Worm (Caenorhabditis elegans) whole organism, L3 larva: ENCODE measurements around the gene Y2H9A.6.

Experiments used
- R02D3.7 ChIP-seq: fragments of 150-350 bp; optimal IDR thresholded peaks from 2 replicates; lab custom pipeline; 2014; ENCODE audit warnings: missing biosample characterization, missing genetic modification characterization
- ama-1 ChIP-seq: fragments of 150-350 bp; optimal IDR thresholded peaks from 2 replicates; lab custom pipeline; 2018
- ceh-16 ChIP-seq: sonication (generic microtip); optimal IDR thresholded peaks from 2 replicates; lab custom pipeline; 2017; ENCODE audit warnings: missing biosample characterization, missing genetic modification characterization
- ceh-28 ChIP-seq: fragments of 150-350 bp; optimal IDR thresholded peaks from 2 replicates; lab custom pipeline; 2014; ENCODE audit warnings: missing biosample characterization, missing genetic modification reagents, missing genetic modification characterization
- ceh-9 ChIP-seq: sonication (generic microtip); optimal IDR thresholded peaks from 2 replicates; lab custom pipeline; 2018; ENCODE audit warnings: missing biosample characterization, missing genetic modification characterization
- egl-27 ChIP-seq: sonication (generic microtip); optimal IDR thresholded peaks from 4 replicates; lab custom pipeline; 2017; ENCODE audit warnings: missing biosample characterization, missing genetic modification reagents, missing genetic modification characterization
- egl-5 ChIP-seq: fragments of 150-350 bp; optimal IDR thresholded peaks from 2 replicates; lab custom pipeline; 2017; ENCODE audit warnings: missing biosample characterization, missing genetic modification reagents, missing genetic modification characterization, inconsistent platforms
- elt-1 ChIP-seq: fragments of 150-350 bp; optimal IDR thresholded peaks from 2 replicates; lab custom pipeline; 2014; ENCODE audit warnings: missing biosample characterization, missing genetic modification characterization
- elt-2 ChIP-seq: sonication (generic microtip); optimal IDR thresholded peaks from 2 replicates; lab custom pipeline; 2016; ENCODE audit warnings: missing genetic modification reagents, mild to moderate bottlenecking, missing genetic modification characterization, missing compliant biosample characterization
- elt-3 ChIP-seq, 3 experiments: fragments of 150-350 bp in 1 of 3; sonication (generic microtip) in 2 of 3; optimal IDR thresholded peaks; 2 replicates in 2 of 3; 4 replicates in 1 of 3; lab custom pipeline; 2014 to 2017; ENCODE audit warnings: missing biosample characterization in 3 of 3, missing genetic modification characterization in 3 of 3
- fkh-10 ChIP-seq: sonication (generic microtip); optimal IDR thresholded peaks from 2 replicates; lab custom pipeline; 2017; ENCODE audit warnings: missing biosample characterization, missing genetic modification reagents, missing genetic modification characterization
- fkh-2 ChIP-seq: fragments of 150-350 bp; optimal IDR thresholded peaks from 2 replicates; lab custom pipeline; 2014; ENCODE audit warnings: missing biosample characterization, missing genetic modification reagents, missing genetic modification characterization
- hmg-11 ChIP-seq: sonication (generic microtip); optimal IDR thresholded peaks from 2 replicates; lab custom pipeline; 2016; ENCODE audit warnings: missing genetic modification characterization, missing compliant biosample characterization
- jun-1 ChIP-seq: fragments of 150-350 bp; optimal IDR thresholded peaks from 2 replicates; lab custom pipeline; 2014; ENCODE audit warnings: missing biosample characterization, missing genetic modification reagents, missing genetic modification characterization
- lin-15B ChIP-seq: fragments of 150-350 bp; optimal IDR thresholded peaks from 2 replicates; lab custom pipeline; 2014; ENCODE audit warnings: missing biosample characterization, missing genetic modification characterization
- lin-39 ChIP-seq: fragments of 150-350 bp; optimal IDR thresholded peaks from 2 replicates; lab custom pipeline; 2018; ENCODE audit warnings: missing biosample characterization, missing genetic modification reagents, missing genetic modification characterization
- lsy-12 ChIP-seq: sonication (generic microtip); optimal IDR thresholded peaks from 2 replicates; lab custom pipeline; 2016; ENCODE audit warnings: mild to moderate bottlenecking, missing genetic modification characterization, missing compliant biosample characterization
- mml-1 ChIP-seq: fragments of 150-350 bp; sonication (generic microtip); optimal IDR thresholded peaks from 3 replicates; lab custom pipeline; 2014; ENCODE audit warnings: missing biosample characterization, missing genetic modification characterization
- nfya-1 ChIP-seq: sonication (generic microtip); optimal IDR thresholded peaks from 2 replicates; lab custom pipeline; 2017; ENCODE audit warnings: missing genetic modification characterization, mild to moderate bottlenecking, missing compliant biosample characterization, antibody characterized with exemption, moderate library complexity; ENCODE audit not compliant: insufficient read depth
- nhr-11 ChIP-seq: fragments of 150-350 bp; optimal IDR thresholded peaks from 2 replicates; lab custom pipeline; 2014; ENCODE audit warnings: missing biosample characterization, missing genetic modification characterization
- nhr-23 ChIP-seq: fragments of 150-350 bp; optimal IDR thresholded peaks from 2 replicates; lab custom pipeline; 2014; ENCODE audit warnings: missing biosample characterization, missing genetic modification reagents, missing genetic modification characterization
- nhr-237 ChIP-seq: fragments of 150-350 bp; optimal IDR thresholded peaks from 2 replicates; lab custom pipeline; 2014; ENCODE audit warnings: missing biosample characterization, missing genetic modification characterization
- nhr-25 ChIP-seq: sonication (generic microtip); optimal IDR thresholded peaks from 2 replicates; lab custom pipeline; 2017; ENCODE audit warnings: missing biosample characterization, missing genetic modification characterization
- nhr-28 ChIP-seq: fragments of 150-350 bp; optimal IDR thresholded peaks from 2 replicates; lab custom pipeline; 2014; ENCODE audit warnings: missing biosample characterization, missing genetic modification characterization
- nhr-43 ChIP-seq: sonication (generic microtip); optimal IDR thresholded peaks from 2 replicates; lab custom pipeline; 2016; ENCODE audit warnings: mild to moderate bottlenecking, missing genetic modification characterization, missing compliant biosample characterization; ENCODE audit not compliant: poor library complexity, severe bottlenecking
- nhr-76 ChIP-seq: fragments of 150-350 bp; sonication (generic microtip); optimal IDR thresholded peaks from 5 replicates; lab custom pipeline; 2014; ENCODE audit warnings: missing biosample characterization, missing genetic modification characterization
- nhr-77 ChIP-seq: fragments of 150-350 bp; optimal IDR thresholded peaks from 2 replicates; lab custom pipeline; 2014; ENCODE audit warnings: missing biosample characterization, missing genetic modification characterization
- pha-4 ChIP-seq: fragments of 150-350 bp; optimal IDR thresholded peaks from 2 replicates; lab custom pipeline; 2014; ENCODE audit warnings: missing biosample characterization, missing genetic modification reagents, missing genetic modification characterization
- pqm-1 ChIP-seq: fragments of 150-350 bp; optimal IDR thresholded peaks from 2 replicates; lab custom pipeline; 2017; ENCODE audit warnings: missing biosample characterization, missing genetic modification characterization, inconsistent platforms
- sea-2 ChIP-seq: fragments of 150-350 bp; sonication (generic microtip); optimal IDR thresholded peaks from 4 replicates; lab custom pipeline; 2014; ENCODE audit warnings: missing biosample characterization, missing genetic modification reagents, missing genetic modification characterization
- snpc-4 ChIP-seq: fragments of 150-350 bp; optimal IDR thresholded peaks from 2 replicates; lab custom pipeline; 2014; ENCODE audit warnings: missing biosample characterization, missing genetic modification characterization
- tbx-2 ChIP-seq: sonication (generic microtip); optimal IDR thresholded peaks from 2 replicates; lab custom pipeline; 2016; ENCODE audit warnings: mild to moderate bottlenecking, missing genetic modification characterization, missing compliant biosample characterization
- unc-39 ChIP-seq: sonication (generic microtip); optimal IDR thresholded peaks from 4 replicates; lab custom pipeline; 2017; ENCODE audit warnings: missing biosample characterization, missing genetic modification characterization
- ztf-11 ChIP-seq: fragments of 150-350 bp; optimal IDR thresholded peaks from 2 replicates; lab custom pipeline; 2014; ENCODE audit warnings: missing biosample characterization, missing genetic modification characterization
- ztf-4 ChIP-seq: fragments of 150-350 bp; optimal IDR thresholded peaks from 2 replicates; lab custom pipeline; 2014; ENCODE audit warnings: missing biosample characterization, missing genetic modification characterization

Y2H9A.6 gene

ce11 chrV:13437473-13438074 lies 6.1 kb upstream of the Y2H9A.6 start, which contains the start of gene mes-4:
mes-4 (minus strand) TSS chrV:13437545.
- no peak for TF ChIP-seq mml-1 (tag; lab: Kevin White, UChicago)
- TF ChIP-seq R02D3.7 (tag; lab: Kevin White, UChicago), result no peak
- TF ChIP-seq lin-15B (tag; lab: Kevin White, UChicago), result peak; percentile 38
- no peak for TF ChIP-seq nhr-28
- TF ChIP-seq nfya-1 (tag; lab: Kevin White, UChicago), result peak; percentile 91

DNA sequence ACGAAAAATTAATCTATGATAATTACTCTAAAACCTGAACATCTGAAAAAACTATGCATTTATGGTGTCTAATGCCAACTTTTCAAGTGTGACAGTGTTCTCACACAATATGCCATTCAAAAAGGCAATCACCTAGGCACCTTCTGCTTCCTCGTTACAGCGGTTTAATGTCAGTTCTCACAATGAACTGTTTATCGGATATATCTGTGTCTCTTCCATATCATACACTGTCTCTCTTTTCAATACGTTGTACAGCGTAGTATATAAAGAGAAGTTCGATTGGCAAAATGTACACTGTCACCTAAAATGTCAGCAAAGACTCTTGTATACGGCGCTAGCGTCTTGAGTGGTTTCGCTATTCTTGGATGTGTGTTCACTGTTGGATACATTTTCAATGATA lies 2.0 kb upstream of the Y2H9A.6 start, which contains the start of gene col-162:
col-162 (plus strand) TSS at position 301 of the 400 bp plus-strand sequence.
- TF ChIP-seq fkh-10 (no peak), ama-1 (lab: Kevin White, UChicago) (no peak), lsy-12 (tag; lab: Kevin White, UChicago) (no peak), tbx-2 (tag; lab: Kevin White, UChicago) (no peak), unc-39 (tag; lab: Kevin White, UChicago) (no peak), nhr-28 (no peak)

DNA sequence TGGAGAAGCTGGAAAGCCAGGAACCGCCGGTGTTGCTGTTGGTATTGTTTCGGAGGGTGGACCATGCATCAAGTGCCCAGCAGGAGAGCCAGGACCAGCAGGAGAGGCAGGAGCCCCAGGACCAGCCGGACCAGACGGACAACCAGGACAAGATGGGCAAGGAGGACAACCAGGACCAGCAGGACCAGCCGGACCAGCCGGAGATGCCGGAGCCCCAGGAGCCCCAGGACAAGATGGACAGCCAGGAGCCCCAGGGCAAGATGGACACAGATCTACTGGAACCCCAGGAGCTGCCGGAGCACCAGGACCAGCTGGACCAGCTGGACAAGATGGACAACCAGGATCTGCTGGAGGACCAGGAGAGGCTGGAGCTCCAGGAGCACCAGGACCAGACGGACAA lies 816 bp upstream of the Y2H9A.6 start:
- TF ChIP-seq unc-39 (tag; lab: Kevin White, UChicago) (no peak), lin-15B (tag; lab: Kevin White, UChicago) (no peak), nhr-77 (tag; lab: Kevin White, UChicago) (no peak), ama-1 (lab: Kevin White, UChicago) (no peak), hmg-11 (no peak), nfya-1 (tag; lab: Kevin White, UChicago) (no peak)

ce11 chrV:13445229-13445949 lies 1.8 kb downstream of the Y2H9A.6 start, which contains the start of gene Y2H9A.4:
Y2H9A.4 (plus strand) TSS chrV:13445899.
- TF ChIP-seq elt-2 (tag; lab: Kevin White, UChicago) (peak; percentile 54), jun-1 (tag; lab: Kevin White, UChicago) (peak; percentile 67), pha-4 (tag; lab: Kevin White, UChicago) (peak; percentile 22), elt-1 (tag; lab: Kevin White, UChicago) (peak; percentile 72), hmg-11 (no peak), nfya-1 (tag; lab: Kevin White, UChicago) (peak; percentile 3), nhr-25 (tag; lab: Kevin White, UChicago) (peak; percentile 72), ceh-28 (tag; lab: Kevin White, UChicago) (no peak)
- TF ChIP-seq, all 47 proteins: peak for 6

DNA sequence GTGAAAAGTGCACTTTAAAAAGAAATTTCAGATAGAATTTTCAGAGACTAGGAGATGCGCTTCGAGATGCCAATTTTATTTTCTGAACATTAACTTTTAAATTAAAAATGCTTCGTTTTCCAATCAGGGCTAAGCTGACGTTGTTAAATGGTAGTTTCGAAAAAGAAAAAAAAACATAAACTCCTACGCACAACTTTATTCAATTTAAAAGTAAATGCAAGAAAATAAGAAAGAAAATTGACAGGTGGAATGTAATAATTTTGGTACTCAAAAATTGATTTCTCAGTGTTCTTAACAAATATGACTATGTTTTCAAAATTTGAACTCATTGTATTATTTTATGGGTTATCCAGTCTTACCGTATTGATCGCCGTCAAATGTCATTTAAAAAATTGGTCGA lies 9.7 kb downstream of the Y2H9A.6 start, which contains the start of gene lurp-2:
lurp-2 (plus strand) TSS at position 301 of the 400 bp plus-strand sequence.
- TF ChIP-seq lin-15B (tag; lab: Kevin White, UChicago) (no peak), nfya-1 (tag; lab: Kevin White, UChicago) (no peak), nhr-25 (tag; lab: Kevin White, UChicago) (no peak), egl-27 (tag; lab: Kevin White, UChicago) (no peak), nhr-43 (tag; lab: Kevin White, UChicago) (no peak), unc-39 (tag; lab: Kevin White, UChicago) (no peak), snpc-4 (tag; lab: Kevin White, UChicago) (no peak), elt-3 (tag; optimal IDR thresholded peaks at IDR 0.05; lab: Kevin White, UChicago) (no peak), jun-1 (tag; lab: Kevin White, UChicago) (no peak), ztf-4 (tag; lab: Kevin White, UChicago) (no peak), ztf-11 (tag; lab: Kevin White, UChicago) (no peak), hmg-11 (no peak), pqm-1 (tag; lab: Kevin White, UChicago) (no peak)
- TF ChIP-seq, all 47 proteins: peak for 0

DNA sequence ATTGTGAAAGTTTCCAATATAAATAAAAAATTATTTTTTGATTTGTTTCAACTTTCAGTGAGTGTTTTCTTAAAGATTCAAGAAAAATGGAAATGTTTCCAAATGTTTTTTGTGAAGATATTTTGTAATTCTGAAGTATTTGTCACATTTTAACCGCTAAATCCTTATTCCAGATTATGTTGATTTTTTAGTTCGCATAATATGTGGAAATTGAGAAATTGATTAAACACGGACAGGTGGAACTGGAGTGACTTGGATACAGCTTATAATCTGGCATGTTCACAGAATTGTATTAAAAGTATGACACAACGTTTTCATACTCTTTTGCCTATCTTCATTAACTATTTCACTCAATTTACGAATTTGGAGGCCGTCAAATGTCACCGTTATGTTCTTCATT lies 11.8 kb downstream of the Y2H9A.6 start, which contains the start of gene lurp-3:
lurp-3 (plus strand) TSS at position 301 of the 400 bp plus-strand sequence.
- no peak for TF ChIP-seq nhr-23 (tag; lab: Kevin White, UChicago)
- TF ChIP-seq tbx-2 (tag; lab: Kevin White, UChicago), result no peak
- no peak for TF ChIP-seq fkh-10
- TF ChIP-seq sea-2 (GFP tag; lab: Kevin White, UChicago), result no peak
- TF ChIP-seq ama-1 (lab: Kevin White, UChicago), result no peak
- TF ChIP-seq fkh-2, result no peak
- TF ChIP-seq ceh-16, result no peak
- TF ChIP-seq ceh-9 (tag; lab: Kevin White, UChicago), result no peak
- TF ChIP-seq nhr-76 (tag; lab: Kevin White, UChicago), result no peak
- no peak for TF ChIP-seq nhr-11
- TF ChIP-seq lin-39 (tag; lab: Kevin White, UChicago), result no peak
- no peak for TF ChIP-seq egl-5
- TF ChIP-seq nhr-77 (tag; lab: Kevin White, UChicago), result no peak
- TF ChIP-seq nhr-237, result no peak
